Worm (Caenorhabditis elegans) whole organism, young adult: ENCODE data around the gene nyn-3.

ENCODE experiments used
- B0019.2 ChIP-seq: fragments of 200-800 bp; sonication (Bioruptor generic); conservative IDR thresholded peaks from 2 replicates; pipeline ENCODE4 v1.3.6; 2022; ENCODE audit warnings: missing genetic modification reagents, missing genetic modification characterization, missing compliant biosample characterization
- B0261.1 ChIP-seq: sonication (generic microtip); optimal IDR thresholded peaks from 2 replicates; lab custom pipeline; 2016; ENCODE audit warnings: mild to moderate bottlenecking, missing genetic modification characterization, moderate library complexity, missing compliant biosample characterization
- B0336.3 ChIP-seq: fragments of 200-800 bp; sonication (Bioruptor generic); IDR thresholded peaks from 2 replicates; pipeline ENCODE4 v1.3.6; 2022; ENCODE audit warnings: missing genetic modification characterization, missing compliant biosample characterization
- C06A6.2 ChIP-seq: fragments of 200-800 bp; sonication (Bioruptor generic); conservative IDR thresholded peaks from 2 replicates; pipeline ENCODE4 v1.3.6; 2022; ENCODE audit warnings: missing genetic modification characterization, missing compliant biosample characterization
- C17E4.6 ChIP-seq: fragments of 200-800 bp; sonication (Bioruptor generic); IDR thresholded peaks from 2 replicates; pipeline ENCODE4 v1.3.6; 2022; ENCODE audit warnings: missing genetic modification reagents, missing genetic modification characterization, missing compliant biosample characterization
- D2030.7 ChIP-seq: fragments of 200-800 bp; sonication (Bioruptor generic); IDR thresholded peaks from 2 replicates; pipeline ENCODE4 v1.3.6; 2022; ENCODE audit warnings: missing genetic modification reagents, missing genetic modification characterization, missing compliant biosample characterization
- F33H1.4 ChIP-seq: fragments of 200-800 bp; sonication (Bioruptor generic); IDR thresholded peaks from 2 replicates; pipeline ENCODE4 v1.3.6; 2022; ENCODE audit warnings: missing genetic modification reagents, missing genetic modification characterization, missing compliant biosample characterization
- F39B2.1 ChIP-seq: fragments of 200-800 bp; sonication (Bioruptor generic); IDR thresholded peaks from 2 replicates; pipeline ENCODE4 v1.3.6; 2022; ENCODE audit warnings: missing genetic modification reagents, missing genetic modification characterization, missing compliant biosample characterization
- F55B11.4 ChIP-seq: sonication (generic microtip); optimal IDR thresholded peaks from 2 replicates; lab custom pipeline; 2016; ENCODE audit warnings: missing compliant biosample characterization, missing genetic modification characterization, borderline replicate concordance; ENCODE audit not compliant: insufficient read depth
- Y53G8AR.9 ChIP-seq: fragments of 200-800 bp; sonication (Bioruptor generic); conservative IDR thresholded peaks from 2 replicates; pipeline ENCODE4 v1.3.6; 2022; ENCODE audit warnings: missing genetic modification reagents, missing genetic modification characterization, missing compliant biosample characterization
- atf-7 ChIP-seq: sonication (generic microtip); optimal IDR thresholded peaks from 2 replicates; lab custom pipeline; 2017; ENCODE audit warnings: mild to moderate bottlenecking, missing genetic modification characterization, missing compliant biosample characterization
- attf-3 ChIP-seq: fragments of 200-800 bp; sonication (Bioruptor generic); conservative IDR thresholded peaks from 2 replicates; pipeline ENCODE4 v1.3.6; 2022; ENCODE audit warnings: missing genetic modification reagents, missing genetic modification characterization, missing compliant biosample characterization
- attf-5 ChIP-seq: fragments of 200-800 bp; sonication (Bioruptor generic); optimal IDR thresholded peaks from 2 replicates; lab custom pipeline; 2018; ENCODE audit warnings: mild to moderate bottlenecking, missing genetic modification characterization, missing compliant biosample characterization
- attf-6 ChIP-seq: fragments of 200-800 bp; sonication (Bioruptor generic); IDR thresholded peaks from 2 replicates; pipeline ENCODE4 v1.3.6; 2022; ENCODE audit warnings: missing genetic modification reagents, missing genetic modification characterization, missing compliant biosample characterization
- ccch-3 ChIP-seq: fragments of 200-800 bp; sonication (Bioruptor generic); optimal IDR thresholded peaks from 2 replicates; lab custom pipeline; 2018; ENCODE audit warnings: mild to moderate bottlenecking, missing genetic modification characterization, missing compliant biosample characterization
- cebp-1 ChIP-seq, 2 experiments: fragments of 200-800 bp in 1 of 2; sonication (Bioruptor generic) in 1 of 2; sonication (generic microtip) in 1 of 2; IDR thresholded peaks in 1 of 2; optimal IDR thresholded peaks in 1 of 2; 2 replicates each; pipeline versions ENCODE4 v1.3.6 to Lab custom; 2017 to 2022; ENCODE audit warnings: missing compliant biosample characterization in 2 of 2, missing genetic modification characterization in 2 of 2, mild to moderate bottlenecking in 1 of 2, missing genetic modification reagents in 1 of 2, moderate library complexity in 1 of 2
- ceh-100 ChIP-seq: fragments of 200-800 bp; sonication (Bioruptor generic); IDR thresholded peaks from 2 replicates; pipeline ENCODE4 v1.3.6; 2022; ENCODE audit warnings: missing genetic modification reagents, missing genetic modification characterization, missing compliant biosample characterization
- dpl-1 ChIP-seq: fragments of 150-350 bp; optimal IDR thresholded peaks from 2 replicates; lab custom pipeline; 2014; ENCODE audit warnings: missing biosample characterization, missing genetic modification reagents, missing genetic modification characterization
- efl-1 ChIP-seq: fragments of 150-350 bp; optimal IDR thresholded peaks from 2 replicates; lab custom pipeline; 2014; ENCODE audit warnings: missing biosample characterization, missing genetic modification reagents, missing genetic modification characterization
- ets-4 ChIP-seq: fragments of 200-800 bp; sonication (Bioruptor generic); optimal IDR thresholded peaks from 2 replicates; lab custom pipeline; 2018; ENCODE audit warnings: mild to moderate bottlenecking, missing genetic modification characterization, missing compliant biosample characterization
- gei-17 ChIP-seq: fragments of 200-800 bp; sonication (Bioruptor generic); optimal IDR thresholded peaks from 2 replicates; lab custom pipeline; 2018; ENCODE audit warnings: mild to moderate bottlenecking, missing genetic modification characterization, missing compliant biosample characterization
- hsf-1 ChIP-seq: fragments of 200-800 bp; sonication (Bioruptor generic); IDR thresholded peaks from 2 replicates; pipeline ENCODE4 v1.3.6; 2022; ENCODE audit warnings: missing genetic modification reagents, missing genetic modification characterization, missing compliant biosample characterization
- let-607 ChIP-seq, 2 experiments: fragments of 200-800 bp in 1 of 2; sonication (Bioruptor generic) in 1 of 2; sonication (generic microtip) in 1 of 2; optimal IDR thresholded peaks; 2 replicates each; lab custom pipeline; 2016 to 2018; ENCODE audit warnings: mild to moderate bottlenecking in 2 of 2, missing compliant biosample characterization in 2 of 2, missing genetic modification characterization in 2 of 2, moderate library complexity in 2 of 2, missing genotype in 1 of 2
- lin-35 ChIP-seq, 3 experiments: fragments of 150-350 bp in 2 of 3; sonication (generic microtip) in 1 of 3; optimal IDR thresholded peaks; 2 replicates each; lab custom pipeline; 2014 to 2018; ENCODE audit warnings: missing biosample characterization in 3 of 3, missing genetic modification characterization in 3 of 3, missing genetic modification reagents in 3 of 3
- madf-10 ChIP-seq: sonication (generic microtip); optimal IDR thresholded peaks from 2 replicates; lab custom pipeline; 2016; ENCODE audit warnings: mild to moderate bottlenecking, missing genetic modification characterization, missing compliant biosample characterization
- mcd-1 ChIP-seq: fragments of 200-800 bp; sonication (Bioruptor generic); IDR thresholded peaks from 2 replicates; pipeline ENCODE4 v1.3.6; 2022; ENCODE audit warnings: missing genetic modification reagents, missing genetic modification characterization, missing compliant biosample characterization
- mes-4 ChIP-seq: sonication (generic microtip); optimal IDR thresholded peaks from 2 replicates; lab custom pipeline; 2016; ENCODE audit warnings: missing genotype, missing genetic modification characterization, missing compliant biosample characterization
- mxl-1 ChIP-seq: sonication (generic microtip); optimal IDR thresholded peaks from 2 replicates; lab custom pipeline; 2016; ENCODE audit warnings: missing genetic modification characterization, missing compliant biosample characterization
- nfya-1 ChIP-seq: sonication (generic microtip); optimal IDR thresholded peaks from 2 replicates; lab custom pipeline; 2017; ENCODE audit warnings: antibody characterized with exemption, missing compliant biosample characterization, missing genetic modification characterization, borderline replicate concordance; ENCODE audit not compliant: insufficient read depth
- nhr-179 ChIP-seq: sonication (generic microtip); optimal IDR thresholded peaks from 2 replicates; lab custom pipeline; 2016; ENCODE audit warnings: mild to moderate bottlenecking, missing genetic modification characterization, missing compliant biosample characterization
- nhr-80 ChIP-seq: sonication (generic microtip); optimal IDR thresholded peaks from 2 replicates; lab custom pipeline; 2016; ENCODE audit warnings: missing genetic modification characterization, missing compliant biosample characterization
- nhr-90 ChIP-seq: sonication (generic microtip); optimal IDR thresholded peaks from 2 replicates; lab custom pipeline; 2016; ENCODE audit warnings: missing genotype, mild to moderate bottlenecking, missing genetic modification characterization, missing compliant biosample characterization
- rcor-1 ChIP-seq: fragments of 200-800 bp; sonication (Bioruptor generic); IDR thresholded peaks from 2 replicates; pipeline ENCODE4 v1.3.6; 2022; ENCODE audit warnings: missing genetic modification reagents, missing genetic modification characterization, missing compliant biosample characterization
- snpc-1.1 ChIP-seq: sonication (generic microtip); optimal IDR thresholded peaks from 2 replicates; lab custom pipeline; 2017; ENCODE audit warnings: missing genetic modification characterization, mild to moderate bottlenecking, missing compliant biosample characterization, antibody characterized with exemption, moderate library complexity, missing genotype, missing genetic modification reagents; ENCODE audit not compliant: insufficient read depth
- snpc-1.3 ChIP-seq: sonication (generic microtip); optimal IDR thresholded peaks from 2 replicates; lab custom pipeline; 2017; ENCODE audit warnings: missing genetic modification characterization, mild to moderate bottlenecking, missing compliant biosample characterization, antibody characterized with exemption, moderate library complexity, missing genotype, missing genetic modification reagents; ENCODE audit not compliant: insufficient read depth
- snpc-4 ChIP-seq, 5 experiments: fragments of 150-350 bp in 1 of 5; sonication (generic microtip) in 4 of 5; optimal IDR thresholded peaks; 2 replicates each; lab custom pipeline; 2014 to 2018; ENCODE audit warnings: missing genetic modification characterization in 5 of 5, missing biosample characterization in 3 of 5, antibody characterized with exemption in 2 of 5, mild to moderate bottlenecking in 2 of 5, missing compliant biosample characterization in 2 of 5, missing genotype in 2 of 5, moderate library complexity in 2 of 5, missing genetic modification reagents in 1 of 5
- somi-1 ChIP-seq: fragments of 200-800 bp; sonication (Bioruptor generic); optimal IDR thresholded peaks from 2 replicates; lab custom pipeline; 2018; ENCODE audit warnings: mild to moderate bottlenecking, missing genetic modification characterization, missing compliant biosample characterization
- unc-62 ChIP-seq: fragments of 150-350 bp; optimal IDR thresholded peaks from 2 replicates; lab custom pipeline; 2014; ENCODE audit warnings: missing biosample characterization, missing genetic modification reagents, missing genetic modification characterization

nyn-3 gene

DNA sequence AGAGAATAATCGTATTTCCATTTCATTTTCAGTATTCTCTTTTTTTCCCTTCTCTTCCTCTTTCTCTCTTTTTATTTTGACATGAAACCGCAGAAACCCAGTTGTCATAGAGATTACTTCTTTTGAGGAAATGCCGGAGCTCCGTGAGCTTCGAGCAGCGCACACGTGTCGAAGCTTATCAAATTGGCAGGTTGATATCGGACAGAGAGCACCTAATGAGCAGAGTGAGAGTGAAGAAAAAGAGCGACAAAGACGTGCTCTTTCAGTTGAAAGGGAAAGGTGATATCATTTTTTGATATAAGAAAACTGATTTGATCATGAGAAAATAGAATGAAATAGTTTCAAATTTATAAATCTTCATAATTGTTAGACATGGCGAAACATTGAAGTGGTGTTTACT, 42.9 kb upstream of the nyn-3 start, which contains the start of gene C32D5.14:
TSS of gene C32D5.14 (plus strand) at position 131 of the 400 bp plus-strand sequence.
- no peak for TF ChIP-seq attf-6 (GFP tag; lab: Robert Waterston, UW)
- TF ChIP-seq nhr-80 (tag; lab: Kevin White, UChicago): peak; percentile 61
- TF ChIP-seq snpc-1.1 (tag; lab: Kevin White, UChicago): no peak
- TF ChIP-seq nhr-90 (tag; lab: Kevin White, UChicago): no peak
- TF ChIP-seq let-607 (tag; optimal IDR thresholded peaks at IDR 0.05; lab: Kevin White, UChicago): peak; percentile 48 to 77
- TF ChIP-seq C06A6.2 (GFP tag; lab: Robert Waterston, UW): no peak
- no peak for TF ChIP-seq attf-5 (GFP tag; lab: Kevin White, UChicago)
- no peak for TF ChIP-seq somi-1 (GFP tag; lab: Kevin White, UChicago)
- no peak for TF ChIP-seq snpc-1.3 (tag; lab: Kevin White, UChicago)
- TF ChIP-seq ets-4: no peak
- TF ChIP-seq B0019.2: no peak
- TF ChIP-seq hsf-1 (GFP tag; lab: Robert Waterston, UW): no peak
- no peak for TF ChIP-seq D2030.7 (GFP tag; lab: Robert Waterston, UW)
- peak; percentile 22 for TF ChIP-seq atf-7 (tag; lab: Kevin White, UChicago)

DNA sequence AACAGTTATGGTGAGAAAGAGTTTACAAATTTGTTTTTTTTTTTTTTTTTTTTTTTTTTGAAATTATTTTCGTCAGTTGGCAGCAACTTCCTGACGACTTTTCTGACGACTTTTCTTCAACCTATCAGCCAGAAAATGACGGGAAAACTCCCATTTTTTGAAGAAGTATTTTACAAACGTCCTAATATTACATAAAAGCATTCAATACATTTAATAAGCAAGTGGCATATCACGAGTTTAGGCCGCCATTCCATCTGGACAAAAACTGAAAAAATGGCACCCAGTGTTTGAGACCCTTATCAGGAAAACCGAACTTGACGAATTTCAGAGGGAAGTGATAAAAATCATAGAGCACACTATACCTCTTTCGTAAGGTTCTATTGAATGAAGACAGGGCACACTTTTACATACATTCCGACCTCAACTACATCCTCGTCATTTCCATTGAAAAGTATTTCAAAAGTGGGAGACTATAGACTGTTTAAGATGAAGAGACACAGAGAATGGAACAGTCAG, 42.4 kb upstream of the nyn-3 start:
- TF ChIP-seq nhr-179 (tag; lab: Kevin White, UChicago) (no peak), nhr-80 (tag; lab: Kevin White, UChicago) (peak; percentile 62), cebp-1 (GFP tag; IDR thresholded peaks at IDR 0.05; lab: Robert Waterston, UW) (no peak), cebp-1 (tag; optimal IDR thresholded peaks at IDR 0.05; lab: Kevin White, UChicago) (peak; percentile 25)

DNA sequence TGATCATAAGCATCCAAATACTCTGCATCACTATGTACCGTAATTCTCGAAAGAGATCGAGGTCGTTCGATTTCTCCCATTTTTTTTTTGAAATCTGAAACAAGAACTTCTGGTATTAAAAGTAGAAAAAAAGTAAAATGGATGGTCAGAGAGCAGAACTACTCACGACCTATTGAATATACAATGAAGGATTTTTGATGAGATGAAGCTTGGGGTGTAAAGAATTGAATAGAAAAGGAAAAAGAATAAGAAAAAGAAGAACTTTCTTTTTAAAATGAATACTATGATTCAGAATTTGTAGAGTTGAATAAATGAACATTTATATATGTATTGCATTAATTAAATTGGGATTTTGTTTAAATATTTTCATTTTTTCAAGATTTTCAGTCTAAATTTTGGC, 41.5 kb upstream of the nyn-3 start, which contains the start of gene ttc-39B:
TSS of gene ttc-39B (minus strand) at position 101 of the 400 bp plus-strand sequence.
- TF ChIP-seq ccch-3 (GFP tag; lab: Kevin White, UChicago): no peak
- no peak for TF ChIP-seq unc-62 (GFP tag; lab: Kevin White, UChicago)
- no peak for TF ChIP-seq snpc-4 (GFP tag; optimal IDR thresholded peaks at IDR 0.05; lab: Kevin White, UChicago)
- no peak for TF ChIP-seq snpc-4 (tag; optimal IDR thresholded peaks at IDR 0.05; lab: Kevin White, UChicago)
- TF ChIP-seq, all 124 proteins: peak for 0

DNA sequence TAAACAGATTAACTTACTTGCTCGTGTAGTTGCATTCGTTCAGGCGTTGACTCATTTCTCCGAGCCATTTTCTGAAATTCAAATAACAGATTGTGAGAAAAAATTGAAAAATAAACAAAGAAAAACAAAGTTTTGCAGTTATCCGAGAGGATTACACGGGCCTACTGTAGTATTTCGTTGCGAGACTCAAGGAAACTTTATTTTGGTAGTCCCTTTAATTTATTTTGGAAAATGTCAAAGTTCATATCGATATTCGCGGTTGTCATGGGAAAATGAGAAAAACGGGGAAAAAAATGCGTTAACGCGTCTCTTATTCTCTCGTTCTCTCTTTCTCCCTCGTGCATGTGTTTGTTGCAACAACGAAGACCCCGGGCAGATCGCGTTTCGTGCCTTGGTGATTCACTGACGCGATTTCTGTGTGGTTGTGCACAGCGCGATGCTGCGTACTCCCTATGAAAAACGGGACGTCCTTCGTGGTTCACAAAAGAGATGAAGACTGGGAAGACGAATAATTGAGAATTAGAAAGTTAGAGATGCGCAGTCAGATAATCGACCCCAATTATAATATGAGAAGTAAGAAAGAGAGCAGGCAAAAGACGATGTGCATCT, 38.9 kb upstream of the nyn-3 start, which contains the start of gene set-4:
TSS of gene set-4 (minus strand) at position 120 of the 609 bp plus-strand sequence.
- no peak for TF ChIP-seq mxl-1 (tag; lab: Kevin White, UChicago)
- TF ChIP-seq mcd-1 (GFP tag; lab: Robert Waterston, UW): peak; percentile 92
- peak; percentile 55 for TF ChIP-seq dpl-1 (GFP tag; lab: Kevin White, UChicago)
- peak; percentile 75 for TF ChIP-seq ets-4
- TF ChIP-seq cebp-1 (GFP tag; IDR thresholded peaks at IDR 0.05; lab: Robert Waterston, UW): 0 out of 2 replicates have a peak, but pooled peaks have one; percentile 24
- TF ChIP-seq cebp-1 (tag; optimal IDR thresholded peaks at IDR 0.05; lab: Kevin White, UChicago): peak; percentile 88
- peak; percentile 76; the same call in 1 of the 2 replicates for TF ChIP-seq C06A6.2 (GFP tag; lab: Robert Waterston, UW)
- TF ChIP-seq mes-4 (tag; lab: Kevin White, UChicago): no peak
- TF ChIP-seq madf-10 (tag; lab: Kevin White, UChicago): peak; percentile 68
- no peak for TF ChIP-seq B0261.1
- TF ChIP-seq rcor-1 (GFP tag; lab: Robert Waterston, UW): peak; percentile 79
- peak; percentile 50 for TF ChIP-seq gei-17 (GFP tag; lab: Kevin White, UChicago)
- TF ChIP-seq F55B11.4: no peak
- peak; percentile 89 for TF ChIP-seq B0336.3
- TF ChIP-seq F39B2.1 (GFP tag; lab: Robert Waterston, UW): no peak
- peak; percentile 95 for TF ChIP-seq attf-5 (GFP tag; lab: Kevin White, UChicago)
- peak; percentile 78 for TF ChIP-seq F33H1.4
- peak; percentile 58 for TF ChIP-seq efl-1 (GFP tag; lab: Kevin White, UChicago)
- TF ChIP-seq lin-35 (GFP tag; optimal IDR thresholded peaks at IDR 0.05; lab: Kevin White, UChicago): peak in 2 of 3 experiments; percentile 28 to 90
- TF ChIP-seq ceh-100 (GFP tag; lab: Robert Waterston, UW): peak; percentile 77
- TF ChIP-seq Y53G8AR.9 (GFP tag; lab: Robert Waterston, UW): peak; percentile 82
- TF ChIP-seq hsf-1 (GFP tag; lab: Robert Waterston, UW): no peak
- 0 out of 2 replicates have a peak, but pooled peaks have one; percentile 37 for TF ChIP-seq attf-3
- TF ChIP-seq nfya-1: no peak
- peak; percentile 42; the same call in 1 of the 2 replicates for TF ChIP-seq C17E4.6 (GFP tag; lab: Robert Waterston, UW)
